Fruit fly (Drosophila melanogaster) whole organism, embryonic: ENCODE measurements around the gene CG33095.
A peak's percentile ranks its signal among the peaks of the same experiment; 100 is the strongest.

ENCODE experiments used
- CG10274 ChIP-seq: fragments of 200-800 bp; sonication (Bioruptor generic); optimal IDR thresholded peaks from 3 replicates; lab custom pipeline; 2017; ENCODE audit warnings: missing biosample characterization, mild to moderate bottlenecking, missing genetic modification characterization
- CG13287 ChIP-seq: fragments of 200-800 bp; sonication (Bioruptor generic); IDR thresholded peaks from 2 replicates; pipeline ENCODE4 v1.3.6; 2022; ENCODE audit warnings: missing biosample characterization, missing genetic modification characterization; ENCODE audit not compliant: partially characterized antibody
- CG13296 ChIP-seq: fragments of 200-800 bp; sonication (Bioruptor generic); optimal IDR thresholded peaks from 3 replicates; lab custom pipeline; 2018; ENCODE audit warnings: missing biosample characterization, mild to moderate bottlenecking, missing genetic modification characterization
- CG15073 ChIP-seq: fragments of 200-800 bp; sonication (Bioruptor generic); optimal IDR thresholded peaks from 2 replicates; lab custom pipeline; 2016; ENCODE audit warnings: missing biosample characterization, missing genetic modification characterization
- CG15479 ChIP-seq: fragments of 200-800 bp; sonication (Bioruptor generic); optimal IDR thresholded peaks from 3 replicates; lab custom pipeline; 2019; ENCODE audit warnings: missing biosample characterization, mild to moderate bottlenecking, missing genetic modification characterization, moderate library complexity
- CG1603 ChIP-seq: fragments of 200-800 bp; sonication (Bioruptor generic); optimal IDR thresholded peaks from 2 replicates; lab custom pipeline; 2019; ENCODE audit warnings: missing biosample characterization, mild to moderate bottlenecking, missing genetic modification characterization, moderate library complexity
- CG17186 ChIP-seq: fragments of 200-800 bp; sonication (Bioruptor generic); optimal IDR thresholded peaks from 3 replicates; lab custom pipeline; 2017; ENCODE audit warnings: missing biosample characterization, missing genetic modification reagents, missing genetic modification characterization
- CG17361 ChIP-seq: fragments of 200-800 bp; sonication (Bioruptor generic); IDR thresholded peaks from 3 replicates; pipeline ENCODE4 v1.3.6; 2022; ENCODE audit warnings: missing biosample characterization, missing genetic modification characterization
- CG18011 ChIP-seq: fragments of 200-800 bp; sonication (Bioruptor generic); optimal IDR thresholded peaks from 2 replicates; lab custom pipeline; 2017; ENCODE audit warnings: missing biosample characterization, missing genetic modification characterization, mild to moderate bottlenecking, moderate library complexity, missing genotype
- CG1832 ChIP-seq: fragments of 200-800 bp; sonication (Bioruptor generic); optimal IDR thresholded peaks from 2 replicates; lab custom pipeline; 2017; ENCODE audit warnings: missing biosample characterization, mild to moderate bottlenecking, missing genetic modification characterization, inconsistent platforms
- CG18476 ChIP-seq: fragments of 200-800 bp; sonication (Bioruptor generic); optimal IDR thresholded peaks from 2 replicates; lab custom pipeline; 2016; ENCODE audit warnings: missing biosample characterization, mild to moderate bottlenecking, missing genetic modification characterization
- CG2120 ChIP-seq: fragments of 200-800 bp; sonication (Bioruptor generic); optimal IDR thresholded peaks from 3 replicates; lab custom pipeline; 2016; ENCODE audit warnings: missing biosample characterization, missing genetic modification characterization
- CG2129 ChIP-seq: fragments of 200-800 bp; sonication (Bioruptor generic); IDR thresholded peaks from 2 replicates; pipeline ENCODE4 v1.3.6; 2022; ENCODE audit warnings: missing biosample characterization, missing genetic modification characterization; ENCODE audit not compliant: partially characterized antibody
- CG30020 ChIP-seq: fragments of 200-800 bp; optimal IDR thresholded peaks from 2 replicates; lab custom pipeline; 2019; ENCODE audit warnings: missing biosample characterization, mild to moderate bottlenecking, missing genetic modification characterization, moderate library complexity
- CG31388 ChIP-seq: fragments of 200-800 bp; sonication (Bioruptor generic); optimal IDR thresholded peaks from 2 replicates; lab custom pipeline; 2016; ENCODE audit warnings: missing biosample characterization, missing genetic modification characterization
- CG34422 ChIP-seq: fragments of 200-800 bp; sonication (Bioruptor generic); IDR thresholded peaks from 3 replicates; pipeline ENCODE4 v1.3.6; 2022; ENCODE audit warnings: missing biosample characterization, missing genetic modification characterization
- CG42726 ChIP-seq: fragments of 200-800 bp; sonication (Bioruptor generic); IDR thresholded peaks from 2 replicates; pipeline ENCODE4 v1.3.6; 2022; ENCODE audit warnings: missing biosample characterization, missing genetic modification characterization; ENCODE audit not compliant: partially characterized antibody
- CG4707 ChIP-seq: fragments of 200-800 bp; sonication (Bioruptor generic); optimal IDR thresholded peaks from 2 replicates; lab custom pipeline; 2018; ENCODE audit warnings: missing biosample characterization, mild to moderate bottlenecking, missing genetic modification characterization, moderate library complexity
- CG5245 ChIP-seq: fragments of 200-800 bp; sonication (Bioruptor generic); optimal IDR thresholded peaks from 3 replicates; lab custom pipeline; 2016; ENCODE audit warnings: missing biosample characterization, missing genetic modification characterization
- CG5953 ChIP-seq: fragments of 200-800 bp; sonication (Bioruptor generic); IDR thresholded peaks from 2 replicates; pipeline ENCODE4 v1.3.6; 2022; ENCODE audit warnings: missing biosample characterization, missing genetic modification characterization
- CG6254 ChIP-seq: fragments of 200-800 bp; sonication (Bioruptor generic); optimal IDR thresholded peaks from 3 replicates; lab custom pipeline; 2017; ENCODE audit warnings: mild to moderate bottlenecking, missing biosample characterization, missing genetic modification reagents, missing genetic modification characterization
- CG8089 ChIP-seq: fragments of 200-800 bp; sonication (Bioruptor generic); optimal IDR thresholded peaks from 3 replicates; lab custom pipeline; 2016; ENCODE audit warnings: missing biosample characterization, missing genetic modification characterization
- CG8290 ChIP-seq, 3 experiments: fragments of 200-800 bp; sonication (Bioruptor generic); optimal IDR thresholded peaks; 2 replicates each; lab custom pipeline; 2016 to 2019; ENCODE audit warnings: missing biosample characterization in 3 of 3, missing genetic modification characterization in 3 of 3, mild to moderate bottlenecking in 2 of 3, moderate library complexity in 1 of 3
- CG8478 ChIP-seq: fragments of >200 bp; optimal IDR thresholded peaks from 2 replicates; lab custom pipeline; 2018
- CG9215 ChIP-seq: fragments of 200-800 bp; sonication (Bioruptor generic); IDR thresholded peaks from 2 replicates; pipeline ENCODE4 v1.3.6; 2022; ENCODE audit warnings: missing biosample characterization, missing genetic modification characterization
- CG9609 ChIP-seq: fragments of 200-800 bp; sonication (Bioruptor generic); optimal IDR thresholded peaks from 3 replicates; lab custom pipeline; 2016; ENCODE audit warnings: missing biosample characterization, missing genetic modification characterization
- Camta ChIP-seq: fragments of 200-800 bp; sonication (Bioruptor generic); optimal IDR thresholded peaks from 2 replicates; lab custom pipeline; 2016; ENCODE audit warnings: missing biosample characterization, missing genetic modification characterization
- CkIIα-i1 ChIP-seq: fragments of 200-800 bp; sonication (Bioruptor generic); IDR thresholded peaks from 2 replicates; pipeline ENCODE4 v1.3.6; 2022; ENCODE audit warnings: missing biosample characterization, missing genetic modification characterization
- Dip3 ChIP-seq: fragments of 200-800 bp; sonication (Bioruptor generic); optimal IDR thresholded peaks from 3 replicates; lab custom pipeline; 2016; ENCODE audit warnings: missing biosample characterization, missing genetic modification characterization
- Drgx ChIP-seq: fragments of 200-800 bp; sonication (Bioruptor generic); IDR thresholded peaks from 2 replicates; pipeline ENCODE4 v1.3.6; 2022; ENCODE audit warnings: missing biosample characterization, missing genetic modification characterization
- HLH4C ChIP-seq: fragments of 200-800 bp; sonication (Bioruptor generic); IDR thresholded peaks from 3 replicates; pipeline ENCODE4 v1.3.6; 2022; ENCODE audit warnings: missing biosample characterization, missing genetic modification characterization; ENCODE audit not compliant: partially characterized antibody
- Hmx ChIP-seq: fragments of 200-800 bp; sonication (Bioruptor generic); optimal IDR thresholded peaks from 2 replicates; lab custom pipeline; 2016; ENCODE audit warnings: missing biosample characterization, missing genetic modification characterization
- Kr ChIP-seq: fragments of 200-800 bp; sonication (Bioruptor generic); optimal IDR thresholded peaks from 2 replicates; lab custom pipeline; 2017; ENCODE audit warnings: missing biosample characterization, mild to moderate bottlenecking, missing genetic modification characterization
- Opbp ChIP-seq: fragments of 200-800 bp; sonication (Bioruptor generic); IDR thresholded peaks from 3 replicates; pipeline ENCODE4 v1.3.6; 2022; ENCODE audit warnings: missing biosample characterization, missing genetic modification characterization; ENCODE audit not compliant: partially characterized antibody
- Rfx ChIP-seq: fragments of 200-800 bp; sonication (Bioruptor generic); IDR thresholded peaks from 2 replicates; pipeline ENCODE4 v1.3.6; 2022; ENCODE audit warnings: missing biosample characterization, missing genetic modification characterization
- Scr ChIP-seq: fragments of 200-800 bp; sonication (Bioruptor generic); IDR thresholded peaks from 2 replicates; pipeline ENCODE4 v1.3.6; 2022; ENCODE audit warnings: missing biosample characterization, missing genetic modification characterization; ENCODE audit not compliant: partially characterized antibody
- Six4 ChIP-seq: fragments of 200-800 bp; sonication (Bioruptor generic); optimal IDR thresholded peaks from 2 replicates; lab custom pipeline; 2016; ENCODE audit warnings: missing biosample characterization, missing genetic modification characterization
- cato ChIP-seq: fragments of 200-800 bp; sonication (Bioruptor generic); optimal IDR thresholded peaks from 2 replicates; lab custom pipeline; 2016; ENCODE audit warnings: missing biosample characterization, missing genetic modification characterization, borderline replicate concordance
- croc ChIP-seq: fragments of 200-800 bp; sonication (Bioruptor generic); conservative IDR thresholded peaks from 3 replicates; pipeline ENCODE4 v1.3.6; 2022; ENCODE audit warnings: missing biosample characterization, missing genetic modification characterization
- grn ChIP-seq: fragments of 200-800 bp; sonication (Bioruptor generic); optimal IDR thresholded peaks from 3 replicates; lab custom pipeline; 2017; ENCODE audit warnings: missing biosample characterization, missing genetic modification characterization
- gro ChIP-seq: fragments of 200-800 bp; sonication (Bioruptor generic); optimal IDR thresholded peaks from 2 replicates; lab custom pipeline; 2016; ENCODE audit warnings: missing biosample characterization, missing genetic modification characterization
- kah ChIP-seq: fragments of 200-800 bp; sonication (Bioruptor generic); optimal IDR thresholded peaks from 2 replicates; lab custom pipeline; 2018; ENCODE audit warnings: missing biosample characterization, mild to moderate bottlenecking, missing genetic modification characterization
- mld ChIP-seq: fragments of 200-800 bp; sonication (Bioruptor generic); IDR thresholded peaks from 3 replicates; pipeline ENCODE4 v1.3.6; 2022; ENCODE audit warnings: missing biosample characterization, missing genetic modification characterization; ENCODE audit not compliant: partially characterized antibody
- pfk ChIP-seq: fragments of 200-800 bp; sonication (Bioruptor generic); optimal IDR thresholded peaks from 2 replicates; lab custom pipeline; 2018; ENCODE audit warnings: missing biosample characterization, mild to moderate bottlenecking, missing genetic modification characterization, moderate library complexity
- repo ChIP-seq: fragments of 200-800 bp; sonication (Bioruptor generic); optimal IDR thresholded peaks from 2 replicates; lab custom pipeline; 2016; ENCODE audit warnings: missing biosample characterization, missing genetic modification characterization
- tap ChIP-seq: fragments of 200-800 bp; optimal IDR thresholded peaks from 3 replicates; lab custom pipeline; 2019; ENCODE audit warnings: missing biosample characterization, mild to moderate bottlenecking, missing genetic modification characterization, moderate library complexity
- tna ChIP-seq: fragments of 200-800 bp; sonication (Bioruptor generic); IDR thresholded peaks from 2 replicates; pipeline ENCODE4 v1.3.6; 2022; ENCODE audit warnings: missing biosample characterization, missing genetic modification characterization; ENCODE audit not compliant: partially characterized antibody
- wor ChIP-seq: fragments of 200-800 bp; sonication (Bioruptor generic); IDR thresholded peaks from 2 replicates; pipeline ENCODE4 v1.3.6; 2022; ENCODE audit warnings: missing biosample characterization, missing genetic modification characterization

Gene CG33095

DNA sequence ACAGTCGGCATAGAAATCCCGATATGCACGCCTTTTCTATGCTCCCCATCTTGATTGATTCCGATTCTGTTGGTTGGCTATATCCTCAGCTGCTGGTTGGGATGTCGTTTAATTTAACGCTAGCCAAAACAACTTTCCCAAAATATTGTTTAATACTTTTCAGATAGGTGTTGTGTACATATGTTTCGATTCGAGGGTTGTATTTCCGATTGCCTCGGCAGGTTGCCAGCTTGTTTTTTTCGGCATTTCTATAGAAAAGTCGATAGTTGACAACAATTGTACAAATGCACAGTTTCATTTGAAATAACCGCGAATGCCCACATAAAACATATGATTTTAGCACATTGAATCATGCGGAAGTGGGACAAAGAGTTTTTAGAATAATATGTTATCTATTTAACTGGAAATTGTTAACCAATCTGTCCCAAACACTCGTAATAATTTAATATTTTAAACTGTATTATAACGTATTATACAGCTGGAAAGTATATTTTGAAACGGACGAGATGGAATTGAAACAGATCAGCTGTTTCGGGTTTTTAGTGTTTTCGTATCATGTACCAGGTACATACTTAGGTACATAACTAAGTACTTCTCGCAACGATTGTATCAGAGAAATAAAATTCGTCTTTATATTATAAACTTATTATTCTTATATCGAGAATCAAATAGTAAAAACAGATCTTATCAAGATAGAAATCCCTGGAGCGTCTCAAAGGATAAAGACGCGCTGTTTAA, 42.9 kb upstream of the CG33095 start, which contains the start of gene CG31109 (continued):
- no peak for TF ChIP-seq CG31388 (GFP tag; lab: Kevin White, UChicago)
- TF ChIP-seq Kr (GFP tag; lab: Kevin White, UChicago): no peak
- no peak for TF ChIP-seq gro (GFP tag; lab: Kevin White, UChicago)
- peak; percentile 94 for TF ChIP-seq pfk (GFP tag; lab: Kevin White, UChicago)
- TF ChIP-seq CG1603 (tag; lab: Kevin White, UChicago): peak; percentile 91
- TF ChIP-seq CG1832: no peak
- no peak for TF ChIP-seq CG9215 (GFP tag; lab: Robert Waterston, UW)
- TF ChIP-seq CG10274 (GFP tag; lab: Kevin White, UChicago): no peak
- peak; percentile 10 for TF ChIP-seq CG15479 (GFP tag; lab: Kevin White, UChicago)
- peak; percentile 8 for TF ChIP-seq CG18011 (GFP tag; lab: Kevin White, UChicago)
- TF ChIP-seq CG5245: no peak
- no peak for TF ChIP-seq CkIIα-i1 (GFP tag; lab: Robert Waterston, UW)
- TF ChIP-seq Six4 (GFP tag; lab: Kevin White, UChicago): peak; percentile 30
- TF ChIP-seq HLH4C: peak; percentile 40; the same call in 1 of the 3 replicates
- TF ChIP-seq grn (GFP tag; lab: Kevin White, UChicago): no peak
- no peak for TF ChIP-seq wor (GFP tag; lab: Robert Waterston, UW)
- no peak for TF ChIP-seq Dip3 (GFP tag; lab: Kevin White, UChicago)
- TF ChIP-seq kah: no peak
- TF ChIP-seq CG6254 (GFP tag; lab: Kevin White, UChicago): no peak
- no peak for TF ChIP-seq CG42726 (GFP tag; lab: Robert Waterston, UW)
- TF ChIP-seq CG30020 (tag; lab: Kevin White, UChicago): peak; percentile 92
- no peak for TF ChIP-seq CG8478 (lab: Kevin White, UChicago)
- peak; percentile 40; the same call in 1 of the 3 replicates for TF ChIP-seq CG17361 (GFP tag; lab: Robert Waterston, UW)
- no peak for TF ChIP-seq CG18476 (GFP tag; lab: Kevin White, UChicago)
- TF ChIP-seq croc: no peak
- peak; percentile 46; the same call in 1 of the 3 replicates for TF ChIP-seq Opbp
- peak; percentile 61 for TF ChIP-seq Scr (GFP tag; lab: Robert Waterston, UW)
- no peak for TF ChIP-seq Hmx (GFP tag; lab: Kevin White, UChicago)
- peak; percentile 61 for TF ChIP-seq CG13287 (GFP tag; lab: Robert Waterston, UW)
- TF ChIP-seq CG5953: no peak
- no peak for TF ChIP-seq Drgx (GFP tag; lab: Robert Waterston, UW)
- no peak for TF ChIP-seq CG8089 (GFP tag; lab: Kevin White, UChicago)
- TF ChIP-seq CG17186: no peak
- peak; percentile 52 for TF ChIP-seq CG13296 (GFP tag; lab: Kevin White, UChicago)
- TF ChIP-seq CG2129 (GFP tag; lab: Robert Waterston, UW): 0 out of 2 replicates have a peak, but pooled peaks have one; percentile 17
- no peak for TF ChIP-seq tap
- TF ChIP-seq mld (GFP tag; lab: Robert Waterston, UW): 0 out of 3 replicates have a peak, but pooled peaks have one; percentile 41
- peak; percentile 64 for TF ChIP-seq CG2120 (GFP tag; lab: Kevin White, UChicago)
- peak; percentile 51 for TF ChIP-seq Rfx (GFP tag; lab: Robert Waterston, UW)
- peak; percentile 84 for TF ChIP-seq CG8290 (GFP tag; optimal IDR thresholded peaks at IDR 0.05; lab: Kevin White, UChicago)
- peak; percentile 73 to 89 for TF ChIP-seq CG8290 (tag; optimal IDR thresholded peaks at IDR 0.05; lab: Kevin White, UChicago)
- TF ChIP-seq CG9609 (GFP tag; lab: Kevin White, UChicago): no peak
- TF ChIP-seq Camta (GFP tag; lab: Kevin White, UChicago): no peak
- TF ChIP-seq CG4707 (GFP tag; lab: Kevin White, UChicago): no peak
- TF ChIP-seq cato (GFP tag; lab: Kevin White, UChicago): no peak
- no peak for TF ChIP-seq CG15073 (GFP tag; lab: Kevin White, UChicago)
- TF ChIP-seq repo (GFP tag; lab: Kevin White, UChicago): no peak
- peak; percentile 48; the same call in 1 of the 3 replicates for TF ChIP-seq CG34422 (GFP tag; lab: Robert Waterston, UW)
- TF ChIP-seq tna: no peak
